Worm (Caenorhabditis elegans): ENCODE measurements around the gene rev-1.

rev-1 gene

DNA sequence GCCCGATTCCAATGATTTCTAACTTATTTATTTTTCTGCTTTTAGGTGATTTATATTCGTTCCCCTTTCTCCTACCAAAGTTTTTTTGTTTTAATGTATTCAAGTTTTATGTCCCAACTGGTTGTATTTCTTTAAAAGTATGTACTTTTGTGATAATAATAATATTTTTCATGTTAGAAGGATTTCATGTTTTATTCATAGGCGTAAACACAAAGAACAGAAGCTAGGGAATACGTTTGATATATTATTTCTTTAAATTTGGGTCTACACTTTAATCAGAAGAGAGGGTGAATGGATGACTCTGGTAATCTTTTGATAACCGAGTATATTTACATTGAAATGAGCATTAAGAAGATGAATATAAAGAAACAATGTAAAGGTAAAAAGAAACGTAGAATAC lies 34.3 kb upstream of the rev-1 start (continued):
- TF ChIP-seq nfya-1 (tag; optimal IDR thresholded peaks at IDR 0.05; ENCODE audit: borderline replicate concordance, insufficient read depth), result no peak
- peak; percentile 4 for TF ChIP-seq B0035.1 (tag; optimal IDR thresholded peaks at IDR 0.05)
- peak; percentile 24 for TF ChIP-seq tlf-1 (GFP tag; optimal IDR thresholded peaks at IDR 0.05)
- no peak for TF ChIP-seq zim-3 (tag; optimal IDR thresholded peaks at IDR 0.05)
- TF ChIP-seq C06A6.2 (GFP tag; conservative IDR thresholded peaks at IDR 0.05), result no peak
- TF ChIP-seq nhr-27 (tag; optimal IDR thresholded peaks at IDR 0.05), result peak; percentile 59
- TF ChIP-seq lin-54 (GFP tag; optimal IDR thresholded peaks at IDR 0.05), result peak; percentile 1
- no peak for TF ChIP-seq ZK185.1 (tag; optimal IDR thresholded peaks at IDR 0.05; ENCODE audit: poor library complexity, severe bottlenecking)
- TF ChIP-seq nfya-2 (GFP tag; IDR thresholded peaks at IDR 0.05), result no peak
- no peak for TF ChIP-seq ztf-22 (GFP tag; optimal IDR thresholded peaks at IDR 0.05)
- 0 out of 2 replicates have a peak, but pooled peaks have one; percentile 21 for TF ChIP-seq F33H1.4 (GFP tag; IDR thresholded peaks at IDR 0.05)
- TF ChIP-seq aptf-2 (GFP tag; conservative IDR thresholded peaks at IDR 0.05), result no peak
- no peak for TF ChIP-seq attf-6 (GFP tag; IDR thresholded peaks at IDR 0.05)
- no peak for TF ChIP-seq let-607 (tag; optimal IDR thresholded peaks at IDR 0.05)
- TF ChIP-seq snpc-1.3 (tag; optimal IDR thresholded peaks at IDR 0.05; ENCODE audit: insufficient read depth), result peak; percentile 24
- TF ChIP-seq B0336.3 (GFP tag; IDR thresholded peaks at IDR 0.05), result peak; percentile 25; the same call in 1 of the 2 replicates
- TF ChIP-seq hlh-26 (GFP tag; conservative IDR thresholded peaks at IDR 0.05), result no peak
- TF ChIP-seq hrde-1 (tag; optimal IDR thresholded peaks at IDR 0.05; ENCODE audit: borderline replicate concordance), result peak; percentile 81
- no peak for TF ChIP-seq nhr-80 (tag; optimal IDR thresholded peaks at IDR 0.05)

DNA sequence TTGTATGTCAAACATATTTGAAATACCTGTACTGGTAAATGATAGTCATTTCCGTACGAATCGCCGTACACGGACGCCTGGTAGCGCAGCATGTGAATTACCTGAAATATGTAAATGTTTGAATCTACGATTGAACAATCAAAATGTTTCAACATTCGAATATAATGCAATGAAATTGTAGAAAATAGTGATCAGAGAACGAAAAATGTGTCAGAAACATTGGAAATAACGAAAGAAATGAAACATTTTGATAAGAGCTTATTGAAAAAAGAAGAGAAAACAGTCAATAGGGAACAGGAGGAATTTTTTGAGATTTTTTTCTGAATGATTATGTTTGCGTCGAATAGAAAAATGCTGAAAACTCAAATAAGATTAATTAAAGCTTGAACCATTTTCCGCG lies 30.4 kb upstream of the rev-1 start, which contains the start of gene ztf-17:
Gene ztf-17, minus strand, starts transcription at position 101 of the 400 bp plus-strand sequence.
- TF ChIP-seq cebp-1 (GFP tag; IDR thresholded peaks at IDR 0.05) (no peak), cebp-1 (tag; optimal IDR thresholded peaks at IDR 0.05) (no peak), athp-1 (tag; optimal IDR thresholded peaks at IDR 0.05) (no peak), hmg-20 (GFP tag; IDR thresholded peaks at IDR 0.05) (no peak), F23B12.7 (tag; optimal IDR thresholded peaks at IDR 0.05; ENCODE audit: insufficient read depth) (no peak), lsy-27 (tag; optimal IDR thresholded peaks at IDR 0.05; ENCODE audit: borderline replicate concordance, insufficient read depth) (no peak), nfya-1 (tag; optimal IDR thresholded peaks at IDR 0.05; ENCODE audit: borderline replicate concordance, insufficient read depth) (no peak), let-607 (tag; optimal IDR thresholded peaks at IDR 0.05) (no peak), lin-26 (GFP tag; IDR thresholded peaks at IDR 0.05) (no peak), nhr-27 (tag; optimal IDR thresholded peaks at IDR 0.05) (no peak), hrde-1 (tag; optimal IDR thresholded peaks at IDR 0.05; ENCODE audit: borderline replicate concordance) (no peak), aptf-2 (GFP tag; conservative IDR thresholded peaks at IDR 0.05) (no peak), somi-1 (GFP tag; optimal IDR thresholded peaks at IDR 0.05) (no peak), K11D2.4 (GFP tag; IDR thresholded peaks at IDR 0.05) (no peak), lag-1 (GFP tag; IDR thresholded peaks at IDR 0.05) (no peak), F57A8.1 (GFP tag; optimal IDR thresholded peaks at IDR 0.05) (no peak), nhr-80 (tag; optimal IDR thresholded peaks at IDR 0.05) (no peak), nhr-120 (GFP tag; IDR thresholded peaks at IDR 0.05) (no peak), rcor-1 (GFP tag; IDR thresholded peaks at IDR 0.05) (no peak)

DNA sequence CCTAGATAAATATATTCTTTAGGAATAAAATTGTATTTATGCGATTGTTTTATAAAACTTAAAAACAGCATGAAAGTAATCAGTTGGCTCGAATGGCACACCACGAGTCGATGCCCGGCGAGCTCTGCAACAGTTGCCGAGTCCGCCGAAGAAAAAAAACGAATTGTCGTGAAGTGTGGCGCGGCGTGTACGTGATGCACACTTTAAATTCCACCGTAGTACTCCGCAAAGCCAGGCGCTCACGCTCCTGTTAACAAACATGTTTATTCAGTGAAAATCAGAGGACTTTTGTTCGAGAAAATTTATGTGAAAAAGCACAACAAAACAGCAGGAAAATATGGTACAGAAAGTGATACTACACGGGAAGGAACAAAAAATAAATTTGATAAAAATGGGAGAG lies 29.8 kb upstream of the rev-1 start:
- TF ChIP-seq tbp1 (GFP tag; optimal IDR thresholded peaks at IDR 0.05), result peak; percentile 20
- TF ChIP-seq zim-3 (tag; optimal IDR thresholded peaks at IDR 0.05), result no peak
- no peak for TF ChIP-seq Y67H2A.10 (GFP tag; conservative IDR thresholded peaks at IDR 0.05)
- TF ChIP-seq mes-4 (tag; optimal IDR thresholded peaks at IDR 0.05), result no peak
- 0 out of 2 replicates have a peak, but pooled peaks have one; percentile 37 for TF ChIP-seq B0336.3 (GFP tag; IDR thresholded peaks at IDR 0.05)
- TF ChIP-seq madf-10 (tag; optimal IDR thresholded peaks at IDR 0.05), result no peak
- TF ChIP-seq attf-6 (GFP tag; IDR thresholded peaks at IDR 0.05), result no peak
- peak; percentile 63; the same call in 1 of the 2 replicates for TF ChIP-seq pbrm-1 (GFP tag; IDR thresholded peaks at IDR 0.05)
- no peak for TF ChIP-seq nhr-90 (tag; optimal IDR thresholded peaks at IDR 0.05)
- TF ChIP-seq aptf-2 (GFP tag; conservative IDR thresholded peaks at IDR 0.05), result no peak
- TF ChIP-seq K11D2.4 (GFP tag; IDR thresholded peaks at IDR 0.05), result no peak
- no peak for TF ChIP-seq unc-130 (GFP tag; optimal IDR thresholded peaks at IDR 0.05)
- TF ChIP-seq egrh-3 (GFP tag; IDR thresholded peaks at IDR 0.05), result no peak
- no peak for TF ChIP-seq F39B2.1 (GFP tag; IDR thresholded peaks at IDR 0.05)
- no peak for TF ChIP-seq somi-1 (GFP tag; optimal IDR thresholded peaks at IDR 0.05)
- TF ChIP-seq hsf-1 (GFP tag; IDR thresholded peaks at IDR 0.05), result no peak
- TF ChIP-seq madf-3 (GFP tag; IDR thresholded peaks at IDR 0.05), result no peak
- TF ChIP-seq efl-1 (GFP tag; optimal IDR thresholded peaks at IDR 0.05), result no peak
- TF ChIP-seq ztf-22 (GFP tag; optimal IDR thresholded peaks at IDR 0.05), result no peak
